Fruit fly (Drosophila melanogaster) whole organism, prepupa: ENCODE data around the gene Ugt37A3.

Experiments used
- CG11902 ChIP-seq: fragments of 200-800 bp; sonication (Bioruptor generic); optimal IDR thresholded peaks from 3 replicates; lab custom pipeline; 2016; ENCODE audit warnings: missing biosample characterization, missing genetic modification characterization
- CG6163 ChIP-seq: fragments of 200-800 bp; sonication (Bioruptor generic); IDR thresholded peaks from 3 replicates; pipeline ENCODE4 v1.3.6; 2022; ENCODE audit warnings: missing biosample characterization, missing genetic modification characterization
- Sox102F ChIP-seq: fragments of 200-800 bp; sonication (Bioruptor generic); optimal IDR thresholded peaks from 2 replicates; lab custom pipeline; 2016; ENCODE audit warnings: missing biosample characterization, mild to moderate bottlenecking, missing genetic modification characterization
- Sox15 ChIP-seq: fragments of 200-800 bp; sonication (Bioruptor generic); optimal IDR thresholded peaks from 3 replicates; lab custom pipeline; 2016; ENCODE audit warnings: missing biosample characterization, missing genetic modification characterization
- dac ChIP-seq: fragments of 200-800 bp; sonication (Bioruptor generic); optimal IDR thresholded peaks from 2 replicates; lab custom pipeline; 2017; ENCODE audit warnings: missing biosample characterization, mild to moderate bottlenecking, missing genetic modification characterization
- dsx ChIP-seq: fragments of 200-800 bp; optimal IDR thresholded peaks from 3 replicates; lab custom pipeline; 2019; ENCODE audit warnings: missing biosample characterization, mild to moderate bottlenecking, missing genetic modification characterization, moderate library complexity; ENCODE audit not compliant: poor library complexity, severe bottlenecking
- fd59A ChIP-seq: fragments of 200-800 bp; sonication (Bioruptor generic); optimal IDR thresholded peaks from 2 replicates; lab custom pipeline; 2017; ENCODE audit warnings: missing biosample characterization, mild to moderate bottlenecking, missing genetic modification characterization, missing genetic modification reagents
- vri ChIP-seq: fragments of 200-800 bp; sonication (Bioruptor generic); optimal IDR thresholded peaks from 3 replicates; lab custom pipeline; 2016; ENCODE audit warnings: missing biosample characterization, mild to moderate bottlenecking, missing genetic modification characterization

- TF ChIP-seq fd59A (GFP tag; lab: Kevin White, UChicago) (no peak), dsx (GFP tag; lab: Kevin White, UChicago) (no peak), Sox102F (no peak), CG6163 (GFP tag; lab: Robert Waterston, UW) (no peak), Sox15 (GFP tag; lab: Kevin White, UChicago) (no peak), dac (no peak), vri (no peak), CG11902 (GFP tag; lab: Kevin White, UChicago) (no peak)
Observed at dm6 chr3R:12783152-12783551, 39.7 kb upstream of the Ugt37A3 start, which contains the start of gene beat-Vc.
